Worm (Caenorhabditis elegans): ENCODE measurements around the gene str-15.

DNA sequence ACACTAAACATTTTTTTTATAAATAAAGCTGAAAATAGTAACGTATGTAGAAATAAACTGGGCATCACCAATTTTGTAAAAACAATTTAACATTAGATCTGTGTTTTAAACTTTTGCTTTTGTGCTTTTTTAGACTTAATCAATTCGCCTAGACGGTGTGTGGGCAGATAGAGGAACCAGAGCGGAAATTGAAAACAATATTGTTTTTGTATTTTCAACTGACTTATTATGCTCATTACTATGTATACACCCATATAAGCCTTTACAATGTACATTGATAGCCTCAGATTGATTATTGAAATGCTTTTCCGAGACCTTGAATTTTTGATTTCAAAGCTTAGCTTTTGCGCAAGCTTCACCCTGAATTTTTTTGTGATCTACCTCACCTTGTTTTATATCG is 28.7 kb downstream of the str-15 start, which contains the start of gene str-73:
- TF ChIP-seq D1046.2 (GFP tag; IDR thresholded peaks at IDR 0.05) (no peak), madf-9 (GFP tag; conservative IDR thresholded peaks at IDR 0.05) (no peak), snpc-4 (tag; optimal IDR thresholded peaks at IDR 0.05) (no peak), daf-12 (tag; optimal IDR thresholded peaks at IDR 0.05) (no peak), dpl-1 (GFP tag; optimal IDR thresholded peaks at IDR 0.05) (no peak), ama-1 (optimal IDR thresholded peaks at IDR 0.05) (no peak), unc-39 (tag; optimal IDR thresholded peaks at IDR 0.05) (no peak), ceh-28 (tag; optimal IDR thresholded peaks at IDR 0.05) (no peak), ceh-82 (tag; optimal IDR thresholded peaks at IDR 0.05) (no peak)
